Worm (Caenorhabditis elegans): ENCODE data around the gene col-185.

DNA sequence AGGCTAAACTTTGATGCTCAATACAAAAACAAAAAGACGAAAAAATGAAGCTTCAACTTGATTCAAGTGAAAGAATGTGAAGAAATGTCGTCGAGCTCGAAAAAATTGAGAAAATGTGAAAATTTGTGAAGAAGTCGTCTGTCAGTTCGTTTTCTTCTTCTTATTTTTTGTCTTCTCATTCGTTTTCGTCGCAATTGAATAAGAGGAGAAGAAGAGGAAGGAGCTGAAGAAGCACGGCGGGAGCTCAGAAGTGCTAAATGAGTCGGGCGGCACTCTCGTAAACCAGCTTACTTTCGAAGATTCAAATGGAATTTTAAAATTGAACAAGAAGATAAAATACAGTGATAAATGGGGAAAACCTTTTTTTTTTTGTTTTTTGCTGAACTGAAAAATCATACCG is 5.7 kb downstream of the col-185 start:
- TF ChIP-seq elt-3 (tag; optimal IDR thresholded peaks at IDR 0.05): no peak
- TF ChIP-seq nhr-11 (tag; optimal IDR thresholded peaks at IDR 0.05): no peak
- TF ChIP-seq ama-1 (optimal IDR thresholded peaks at IDR 0.05): no peak
- no peak for TF ChIP-seq fos-1 (tag; optimal IDR thresholded peaks at IDR 0.05)
- TF ChIP-seq aly-2 (tag; optimal IDR thresholded peaks at IDR 0.05): no peak
- no peak for TF ChIP-seq ceh-28 (tag; optimal IDR thresholded peaks at IDR 0.05)
- no peak for TF ChIP-seq pqm-1 (tag; optimal IDR thresholded peaks at IDR 0.05)
- TF ChIP-seq snpc-4 (tag; optimal IDR thresholded peaks at IDR 0.05): no peak
- TF ChIP-seq nhr-237 (tag; optimal IDR thresholded peaks at IDR 0.05): no peak
- TF ChIP-seq unc-62 (GFP tag; optimal IDR thresholded peaks at IDR 0.05): no peak
- no peak for TF ChIP-seq nhr-25 (tag; optimal IDR thresholded peaks at IDR 0.05)
- no peak for TF ChIP-seq nhr-76 (tag; optimal IDR thresholded peaks at IDR 0.05)
- TF ChIP-seq nfya-1 (tag; optimal IDR thresholded peaks at IDR 0.05; ENCODE audit: insufficient read depth): no peak
- no peak for TF ChIP-seq unc-39 (tag; optimal IDR thresholded peaks at IDR 0.05)

Measured in whole organism, L3 larva.